Fruit fly (Drosophila melanogaster): Measurements from ENCODE around the gene CG42724.
A peak's percentile ranks its signal among the peaks of the same experiment; 100 is the strongest.

The CG42724 gene

dm6 chr3R:6373512-6374306 lies 5.6 kb upstream of the CG42724 start (continued):
- TF ChIP-seq CG11398 (GFP tag; optimal IDR thresholded peaks at IDR 0.05), result peak; percentile 38
- TF ChIP-seq ab (GFP tag; optimal IDR thresholded peaks at IDR 0.05), result no peak
- TF ChIP-seq Mad (GFP tag; optimal IDR thresholded peaks at IDR 0.05), result peak; percentile 2
- TF ChIP-seq CG1602 (GFP tag; optimal IDR thresholded peaks at IDR 0.05), result peak; percentile 37
- no peak for TF ChIP-seq dmrt11E (tag; optimal IDR thresholded peaks at IDR 0.05)
- no peak for TF ChIP-seq CG11696 (GFP tag; IDR thresholded peaks at IDR 0.05)
- TF ChIP-seq nerfin-2 (GFP tag; IDR thresholded peaks at IDR 0.05; ENCODE audit: partially characterized antibody), result peak; percentile 24; the same call in 1 of the 2 replicates
- no peak for TF ChIP-seq ERR (GFP tag; optimal IDR thresholded peaks at IDR 0.05)
- no peak for TF ChIP-seq chm (GFP tag; IDR thresholded peaks at IDR 0.05)
- 0 out of 2 replicates have a peak, but pooled peaks have one; percentile 43 for TF ChIP-seq CG11085 (GFP tag; IDR thresholded peaks at IDR 0.05)
- peak; percentile 53 for TF ChIP-seq CG9727 (GFP tag; optimal IDR thresholded peaks at IDR 0.05)
- TF ChIP-seq row (GFP tag; IDR thresholded peaks at IDR 0.05), result peak; percentile 77
- peak; percentile 45; the same call in 1 of the 2 replicates for TF ChIP-seq wdn (GFP tag; IDR thresholded peaks at IDR 0.05)
- TF ChIP-seq Xbp1 (GFP tag; optimal IDR thresholded peaks at IDR 0.05), result peak; percentile 30
- TF ChIP-seq Pdp1 (GFP tag; optimal IDR thresholded peaks at IDR 0.05), result peak in 1 of 2 experiments; percentile 27
- TF ChIP-seq nerfin-1 (tag; optimal IDR thresholded peaks at IDR 0.05), result peak; percentile 16
- TF ChIP-seq ind (GFP tag; optimal IDR thresholded peaks at IDR 0.05), result no peak
- peak; percentile 19 for TF ChIP-seq CG15696 (tag; optimal IDR thresholded peaks at IDR 0.05)
- TF ChIP-seq Myb (GFP tag; optimal IDR thresholded peaks at IDR 0.05), result peak; percentile 10
- no peak for TF ChIP-seq bowl (GFP tag; IDR thresholded peaks at IDR 0.05)
- peak; percentile 3 for TF ChIP-seq CG8281 (tag; optimal IDR thresholded peaks at IDR 0.05)
- peak; percentile 51 for TF ChIP-seq sug (tag; optimal IDR thresholded peaks at IDR 0.05)
- peak; percentile 32 for TF ChIP-seq exex (tag; optimal IDR thresholded peaks at IDR 0.05)
- TF ChIP-seq yki (optimal IDR thresholded peaks at IDR 0.05), result no peak
- no peak for TF ChIP-seq Atf-2 (GFP tag; optimal IDR thresholded peaks at IDR 0.05)
- peak; percentile 47 for TF ChIP-seq CG1603 (tag; optimal IDR thresholded peaks at IDR 0.05)
- TF ChIP-seq prd (optimal IDR thresholded peaks at IDR 0.05), result no peak
- peak; percentile 24; the same call in 1 of the 3 replicates for TF ChIP-seq prd (GFP tag; IDR thresholded peaks at IDR 0.05)
- TF ChIP-seq twi (tag; optimal IDR thresholded peaks at IDR 0.05), result peak; percentile 3
- TF ChIP-seq hth (optimal IDR thresholded peaks at IDR 0.05), result no peak
- TF ChIP-seq chn (GFP tag; optimal IDR thresholded peaks at IDR 0.05), result peak; percentile 5
- no peak for TF ChIP-seq Dp (GFP tag; optimal IDR thresholded peaks at IDR 0.05)
- no peak for TF ChIP-seq hkb (optimal IDR thresholded peaks at IDR 0.05)
- peak; percentile 62 for TF ChIP-seq hkb (GFP tag; IDR thresholded peaks at IDR 0.05)
- TF ChIP-seq CG7271 (tag; optimal IDR thresholded peaks at IDR 0.05), result no peak
- TF ChIP-seq dan (GFP tag; IDR thresholded peaks at IDR 0.05), result no peak
- no peak for TF ChIP-seq schlank (tag; optimal IDR thresholded peaks at IDR 0.05)
- peak; percentile 78 for TF ChIP-seq Hmr (GFP tag; optimal IDR thresholded peaks at IDR 0.05)
- TF ChIP-seq eve (GFP tag; optimal IDR thresholded peaks at IDR 0.05), result no peak
- no peak for TF ChIP-seq ro (GFP tag; IDR thresholded peaks at IDR 0.05)
- TF ChIP-seq Meics (GFP tag; optimal IDR thresholded peaks at IDR 0.05), result peak; percentile 96
- TF ChIP-seq CG3163 (GFP tag; optimal IDR thresholded peaks at IDR 0.05), result no peak
- peak; percentile 9; the same call in 1 of the 2 replicates for TF ChIP-seq stc (GFP tag; IDR thresholded peaks at IDR 0.05)
- TF ChIP-seq aop (GFP tag; IDR thresholded peaks at IDR 0.05), result no peak
- TF ChIP-seq CG8924 (tag; optimal IDR thresholded peaks at IDR 0.05), result peak; percentile 65
- no peak for TF ChIP-seq Neu2 (GFP tag; optimal IDR thresholded peaks at IDR 0.05; ENCODE audit: borderline replicate concordance)
- no peak for TF ChIP-seq CG33557 (GFP tag; optimal IDR thresholded peaks at IDR 0.05)
- TF ChIP-seq CG6854 (GFP tag; optimal IDR thresholded peaks at IDR 0.05), result peak; percentile 71
- no peak for TF ChIP-seq gfzf (GFP tag; optimal IDR thresholded peaks at IDR 0.05)
- no peak for TF ChIP-seq az2 (GFP tag; optimal IDR thresholded peaks at IDR 0.05)
- TF ChIP-seq zfh2 (GFP tag; optimal IDR thresholded peaks at IDR 0.05), result no peak
